Worm (Caenorhabditis elegans): Measurements from ENCODE around the gene sel-7.

The sel-7 gene

ce11 chrX:14297209-14297608 lies 43.1 kb downstream of the sel-7 start (continued):
- no peak for TF ChIP-seq che-1 (tag; optimal IDR thresholded peaks at IDR 0.05)
- TF ChIP-seq hlh-30 (tag; optimal IDR thresholded peaks at IDR 0.05; ENCODE audit: insufficient read depth): peak; percentile 37
- no peak for TF ChIP-seq pha-4 (tag; optimal IDR thresholded peaks at IDR 0.05)
- no peak for TF ChIP-seq npax-4 (tag; optimal IDR thresholded peaks at IDR 0.05)
- TF ChIP-seq ceh-6 (GFP tag; optimal IDR thresholded peaks at IDR 0.05): no peak
- TF ChIP-seq ceh-34 (tag; optimal IDR thresholded peaks at IDR 0.05): peak; percentile 65
- no peak for TF ChIP-seq pros-1 (tag; optimal IDR thresholded peaks at IDR 0.05)
- peak; percentile 30 for TF ChIP-seq fkh-6 (tag; optimal IDR thresholded peaks at IDR 0.05)
- TF ChIP-seq tbx-2 (tag; optimal IDR thresholded peaks at IDR 0.05): peak; percentile 77
- TF ChIP-seq hlh-13 (GFP tag; optimal IDR thresholded peaks at IDR 0.05): no peak
- no peak for TF ChIP-seq elt-4 (tag; optimal IDR thresholded peaks at IDR 0.05)
- no peak for TF ChIP-seq tbx-7 (tag; optimal IDR thresholded peaks at IDR 0.05)
- TF ChIP-seq dve-1 (tag; optimal IDR thresholded peaks at IDR 0.05): no peak
- no peak for TF ChIP-seq T23F11.4 (GFP tag; optimal IDR thresholded peaks at IDR 0.05)
- no peak for TF ChIP-seq unc-86 (tag; optimal IDR thresholded peaks at IDR 0.05)

- no peak for TF ChIP-seq Y22D7AL.16 (tag; optimal IDR thresholded peaks at IDR 0.05)
- TF ChIP-seq pha-2 (tag; optimal IDR thresholded peaks at IDR 0.05): no peak
- no peak for TF ChIP-seq ceh-34 (tag; optimal IDR thresholded peaks at IDR 0.05)
- TF ChIP-seq nhr-232 (tag; optimal IDR thresholded peaks at IDR 0.05): no peak
- no peak for TF ChIP-seq T23F11.4 (GFP tag; optimal IDR thresholded peaks at IDR 0.05)
- no peak for TF ChIP-seq nfya-1 (tag; optimal IDR thresholded peaks at IDR 0.05)
- TF ChIP-seq ztf-16 (tag; optimal IDR thresholded peaks at IDR 0.05): no peak
- no peak for TF ChIP-seq ceh-48 (tag; optimal IDR thresholded peaks at IDR 0.05)
- no peak for TF ChIP-seq hlh-30 (tag; optimal IDR thresholded peaks at IDR 0.05; ENCODE audit: insufficient read depth)
- TF ChIP-seq dve-1 (tag; optimal IDR thresholded peaks at IDR 0.05): no peak
- TF ChIP-seq pha-4 (tag; optimal IDR thresholded peaks at IDR 0.05): no peak
- TF ChIP-seq eyg-1 (tag; optimal IDR thresholded peaks at IDR 0.05): no peak
Measured at ce11 chrX:14296559-14296958, 43.7 kb downstream of the sel-7 start, which contains the start of gene madd-3. Gene madd-3, minus strand, starts transcription at chrX:14296659.

- TF ChIP-seq pros-1 (tag; optimal IDR thresholded peaks at IDR 0.05) (no peak), mec-3 (tag; optimal IDR thresholded peaks at IDR 0.05; ENCODE audit: borderline replicate concordance) (no peak), rnt-1 (tag; optimal IDR thresholded peaks at IDR 0.05) (peak; percentile 56), unc-55 (GFP tag; optimal IDR thresholded peaks at IDR 0.05) (peak; percentile 65), ceh-6 (GFP tag; optimal IDR thresholded peaks at IDR 0.05) (no peak), ceh-14 (tag; optimal IDR thresholded peaks at IDR 0.05) (no peak), ceh-18 (tag; optimal IDR thresholded peaks at IDR 0.05) (peak; percentile 90), syd-9 (tag; optimal IDR thresholded peaks at IDR 0.05) (peak; percentile 12), nfya-1 (tag; optimal IDR thresholded peaks at IDR 0.05) (peak; percentile 12), ahr-1 (tag; optimal IDR thresholded peaks at IDR 0.05) (no peak), pat-9 (tag; optimal IDR thresholded peaks at IDR 0.05) (peak; percentile 20), pha-4 (tag; optimal IDR thresholded peaks at IDR 0.05) (no peak), unc-3 (GFP tag; conservative IDR thresholded peaks at IDR 0.05) (no peak), unc-3 (tag; optimal IDR thresholded peaks at IDR 0.05) (no peak), fax-1 (tag; optimal IDR thresholded peaks at IDR 0.05) (no peak), C38D4.7 (GFP tag; optimal IDR thresholded peaks at IDR 0.05) (no peak), unc-86 (tag; optimal IDR thresholded peaks at IDR 0.05) (no peak), hlh-8 (tag; optimal IDR thresholded peaks at IDR 0.05) (no peak), ceh-19 (GFP tag; optimal IDR thresholded peaks at IDR 0.05) (no peak), tbx-2 (tag; optimal IDR thresholded peaks at IDR 0.05) (peak; percentile 30), ceh-34 (tag; optimal IDR thresholded peaks at IDR 0.05) (peak; percentile 44), hlh-6 (tag; optimal IDR thresholded peaks at IDR 0.05) (no peak)
Measured at ce11 chrX:14292632-14293031, 47.6 kb downstream of the sel-7 start.

- TF ChIP-seq sox-2 (GFP tag; IDR thresholded peaks at IDR 0.05) (no peak), mec-3 (tag; optimal IDR thresholded peaks at IDR 0.05; ENCODE audit: borderline replicate concordance) (peak; percentile 44)
Measured at ce11 chrX:14289993-14290392, 50.3 kb downstream of the sel-7 start.
